Worm (Caenorhabditis elegans) whole organism, mixed stage, embryonic: Measurements from ENCODE around the gene Y43F8C.6.

Source experiments
- ceh-83 ChIP-seq: fragments of 200-800 bp; sonication (Bioruptor generic); optimal IDR thresholded peaks from 2 replicates; lab custom pipeline; 2018; ENCODE audit warnings: mild to moderate bottlenecking, missing genetic modification characterization, missing compliant biosample characterization
- cnd-1 ChIP-seq: fragments of 200-800 bp; sonication (Bioruptor generic); optimal IDR thresholded peaks from 2 replicates; lab custom pipeline; 2018; ENCODE audit warnings: mild to moderate bottlenecking, missing genetic modification characterization, missing compliant biosample characterization
- mab-5 ChIP-seq: fragments of 150-350 bp; optimal IDR thresholded peaks from 2 replicates; lab custom pipeline; 2014; ENCODE audit warnings: missing biosample characterization, missing genetic modification characterization
- nhr-237 ChIP-seq: fragments of 150-350 bp; optimal IDR thresholded peaks from 2 replicates; lab custom pipeline; 2014; ENCODE audit warnings: missing biosample characterization, missing genetic modification characterization
- nhr-28 ChIP-seq: fragments of 150-350 bp; optimal IDR thresholded peaks from 2 replicates; lab custom pipeline; 2014; ENCODE audit warnings: missing biosample characterization, missing genetic modification characterization
- pha-4 ChIP-seq: fragments of 150-350 bp; optimal IDR thresholded peaks from 2 replicates; lab custom pipeline; 2018; ENCODE audit warnings: missing biosample characterization, missing genetic modification reagents, missing genetic modification characterization
- sem-2 ChIP-seq: fragments of 200-800 bp; sonication (Bioruptor generic); optimal IDR thresholded peaks from 2 replicates; lab custom pipeline; 2018; ENCODE audit warnings: mild to moderate bottlenecking, missing genetic modification characterization, missing compliant biosample characterization
- unc-39 ChIP-seq: fragments of 150-350 bp; optimal IDR thresholded peaks from 2 replicates; lab custom pipeline; 2014; ENCODE audit warnings: missing biosample characterization, missing genetic modification characterization
- zip-8 ChIP-seq: fragments of 150-350 bp; optimal IDR thresholded peaks from 2 replicates; lab custom pipeline; 2014; ENCODE audit warnings: missing biosample characterization, missing genetic modification characterization

DNA sequence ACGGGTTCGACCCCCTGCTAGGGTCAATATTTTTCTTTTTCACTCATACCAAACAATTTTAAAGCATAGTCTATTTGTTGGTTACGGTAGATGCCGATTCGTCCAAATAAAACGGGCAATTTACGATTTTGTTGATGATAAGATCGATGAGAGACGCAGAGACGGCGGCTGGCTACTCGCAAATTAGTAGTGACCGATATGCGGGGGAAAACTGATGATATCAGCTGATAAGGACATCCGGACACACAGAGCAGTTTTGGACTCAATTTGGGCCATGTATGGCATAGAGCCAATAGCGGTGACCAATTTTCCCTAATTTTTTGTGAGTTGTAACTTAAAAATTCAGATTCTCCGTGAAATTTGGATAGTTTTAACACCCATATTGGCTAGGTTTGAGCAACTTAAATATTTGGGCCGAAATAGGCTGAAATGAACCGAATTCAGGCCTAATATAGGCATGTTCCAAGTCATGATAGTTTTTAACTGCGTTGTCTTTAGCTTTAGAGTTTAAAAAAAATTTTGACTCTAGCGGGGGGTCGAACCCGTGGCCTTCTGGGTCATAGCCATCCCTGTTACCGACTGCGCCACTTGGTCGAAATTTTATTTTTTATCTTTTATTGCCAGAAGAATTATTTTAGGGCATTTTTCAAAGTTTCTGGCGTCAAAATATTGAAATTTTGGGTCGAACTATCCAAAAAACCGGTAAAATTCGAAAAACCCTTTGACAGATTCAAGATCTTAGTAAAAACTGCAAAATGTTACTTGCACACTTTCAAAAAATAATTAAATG is 17.0 kb downstream of the Y43F8C.6 start:
- TF ChIP-seq cnd-1 (tag; lab: Kevin White, UChicago) (no peak), ceh-83 (GFP tag; lab: Kevin White, UChicago) (no peak), nhr-28 (no peak), mab-5 (tag; lab: Kevin White, UChicago) (no peak), sem-2 (GFP tag; lab: Kevin White, UChicago) (no peak), unc-39 (tag; lab: Kevin White, UChicago) (no peak), nhr-237 (no peak), zip-8 (tag; lab: Kevin White, UChicago) (no peak), pha-4 (no peak)
